Fruit fly (Drosophila melanogaster): ENCODE results near the gene CG6843.

CG6843 gene

DNA sequence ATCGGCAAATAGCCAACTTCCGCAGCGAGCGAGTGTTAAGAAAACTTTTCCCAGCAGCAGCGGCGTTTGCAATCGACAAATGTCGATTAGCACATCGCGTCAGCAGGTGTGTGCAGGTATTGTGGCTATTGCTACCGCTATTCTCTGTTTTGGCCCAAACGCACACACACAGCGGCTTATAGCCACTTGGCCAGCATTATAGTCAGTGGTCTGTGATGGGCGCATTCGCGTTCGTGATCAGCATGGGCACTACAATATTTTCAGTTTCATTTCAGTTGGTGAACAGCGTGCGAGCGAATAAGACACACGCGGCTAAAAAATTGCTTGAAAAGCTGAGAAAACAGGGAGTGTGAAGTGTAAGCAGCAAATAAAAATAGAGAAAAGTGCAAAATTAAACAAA is 49.0 kb downstream of the CG6843 start, which contains the start of gene CG6836:
TSS of gene CG6836 (plus strand) at position 271 of the 400 bp plus-strand sequence.
- TF ChIP-seq N (GFP tag; optimal IDR thresholded peaks at IDR 0.05) (no peak), dsf (GFP tag; optimal IDR thresholded peaks at IDR 0.05; ENCODE audit: borderline replicate concordance) (no peak), tai (GFP tag; optimal IDR thresholded peaks at IDR 0.05) (no peak), GATAd (GFP tag; optimal IDR thresholded peaks at IDR 0.05) (no peak), jim (GFP tag; optimal IDR thresholded peaks at IDR 0.05) (no peak), CrebA (GFP tag; optimal IDR thresholded peaks at IDR 0.05; ENCODE audit: borderline replicate concordance) (no peak), brk (GFP tag; optimal IDR thresholded peaks at IDR 0.05) (no peak), CG32264 (GFP tag; optimal IDR thresholded peaks at IDR 0.05) (no peak), sv (GFP tag; optimal IDR thresholded peaks at IDR 0.05) (no peak), Vsx2 (GFP tag; optimal IDR thresholded peaks at IDR 0.05; ENCODE audit: partially characterized antibody) (no peak), Sp1 (GFP tag; optimal IDR thresholded peaks at IDR 0.05) (no peak), HLH106 (tag; optimal IDR thresholded peaks at IDR 0.05) (no peak), br (GFP tag; optimal IDR thresholded peaks at IDR 0.05) (no peak), Myc (optimal IDR thresholded peaks at IDR 0.05) (no peak), Mio (GFP tag; optimal IDR thresholded peaks at IDR 0.05) (no peak), psq (GFP tag; optimal IDR thresholded peaks at IDR 0.05) (no peak)

DNA sequence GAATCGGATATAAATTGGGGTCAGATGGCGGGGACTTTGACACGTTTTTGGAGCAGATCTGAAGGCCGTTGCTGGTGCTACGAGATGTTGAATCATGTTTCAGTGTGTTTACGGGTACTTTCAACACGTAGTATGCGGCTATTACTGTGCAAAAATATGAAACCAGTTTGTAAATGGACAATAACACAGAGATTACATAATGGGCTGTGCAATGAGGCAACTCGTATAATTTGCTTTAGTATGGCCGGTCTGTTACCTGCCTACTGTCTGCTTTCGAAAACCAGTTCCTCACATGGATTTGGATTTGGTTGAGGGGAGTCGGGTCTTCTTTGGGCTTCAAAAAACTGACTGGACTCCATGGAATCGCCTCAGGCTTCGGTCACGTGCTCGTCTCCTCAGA is 51.0 kb downstream of the CG6843 start:
- TF ChIP-seq CG32264 (GFP tag; optimal IDR thresholded peaks at IDR 0.05) (no peak), usp (GFP tag; optimal IDR thresholded peaks at IDR 0.05) (no peak), Rel (GFP tag; optimal IDR thresholded peaks at IDR 0.05) (no peak), Rel (tag; optimal IDR thresholded peaks at IDR 0.05) (no peak), woc (GFP tag; optimal IDR thresholded peaks at IDR 0.05) (peak; percentile 37), ey (GFP tag; optimal IDR thresholded peaks at IDR 0.05) (no peak), GATAd (GFP tag; optimal IDR thresholded peaks at IDR 0.05) (no peak), OdsH (GFP tag; optimal IDR thresholded peaks at IDR 0.05) (no peak), pan (optimal IDR thresholded peaks at IDR 0.05) (no peak), Mio (GFP tag; optimal IDR thresholded peaks at IDR 0.05) (no peak), dsf (GFP tag; optimal IDR thresholded peaks at IDR 0.05; ENCODE audit: borderline replicate concordance) (no peak), dl (GFP tag; optimal IDR thresholded peaks at IDR 0.05; ENCODE audit: insufficient read depth in 1 of 2, partially characterized antibody in 2 of 2) (peak in 1 of 2 experiments; percentile 26), fru (GFP tag; optimal IDR thresholded peaks at IDR 0.05) (peak; percentile 56)

Data from whole organism, wandering third instar larva.